Worm (Caenorhabditis elegans): ENCODE measurements around the gene let-19.

ce11 chrII:8789828-8790558 is 19.2 kb downstream of the let-19 start, which contains the start of gene F07H5.13:
- TF ChIP-seq unc-39 (tag; optimal IDR thresholded peaks at IDR 0.05) (no peak), ztf-11 (tag; optimal IDR thresholded peaks at IDR 0.05) (no peak), unc-120 (tag; optimal IDR thresholded peaks at IDR 0.05; ENCODE audit: poor library complexity, severe bottlenecking) (no peak)

All from whole organism, mixed stage, embryonic.